Worm (Caenorhabditis elegans): ENCODE data around the gene sdc-2.

Gene sdc-2

ce11 chrX:11474149-11474585 is 48.3 kb upstream of the sdc-2 start (continued):
- TF ChIP-seq ahr-1 (tag; optimal IDR thresholded peaks at IDR 0.05) (no peak), ets-4 (tag; optimal IDR thresholded peaks at IDR 0.05) (peak; percentile 39), nfya-1 (tag; optimal IDR thresholded peaks at IDR 0.05) (peak; percentile 26), pros-1 (tag; optimal IDR thresholded peaks at IDR 0.05) (peak; percentile 13), tbx-7 (tag; optimal IDR thresholded peaks at IDR 0.05) (no peak), ceh-31 (tag; optimal IDR thresholded peaks at IDR 0.05) (peak; percentile 38), dve-1 (tag; optimal IDR thresholded peaks at IDR 0.05) (no peak), dmd-4 (tag; optimal IDR thresholded peaks at IDR 0.05; ENCODE audit: borderline replicate concordance) (peak; percentile 57), tbx-2 (tag; optimal IDR thresholded peaks at IDR 0.05) (peak; percentile 0), ceh-19 (GFP tag; optimal IDR thresholded peaks at IDR 0.05) (no peak)

- TF ChIP-seq ets-4 (tag; optimal IDR thresholded peaks at IDR 0.05) (no peak), mec-3 (tag; optimal IDR thresholded peaks at IDR 0.05; ENCODE audit: borderline replicate concordance) (no peak), ceh-45 (GFP tag; IDR thresholded peaks at IDR 0.05) (no peak), madf-2 (tag; optimal IDR thresholded peaks at IDR 0.05) (no peak), K02D7.2 (tag; optimal IDR thresholded peaks at IDR 0.05) (no peak), hlh-30 (tag; optimal IDR thresholded peaks at IDR 0.05; ENCODE audit: insufficient read depth) (peak; percentile 30)
Observed at ce11 chrX:11474605-11475385, 47.7 kb upstream of the sdc-2 start.

- TF ChIP-seq eyg-1 (tag; optimal IDR thresholded peaks at IDR 0.05) = no peak
- TF ChIP-seq ztf-16 (tag; optimal IDR thresholded peaks at IDR 0.05) = no peak
- peak; percentile 34 for TF ChIP-seq unc-42 (tag; optimal IDR thresholded peaks at IDR 0.05)
- peak; percentile 46 for TF ChIP-seq ceh-31 (tag; optimal IDR thresholded peaks at IDR 0.05)
- no peak for TF ChIP-seq ceh-22 (tag; optimal IDR thresholded peaks at IDR 0.05)
- no peak for TF ChIP-seq elt-2 (tag; optimal IDR thresholded peaks at IDR 0.05)
Observed at ce11 chrX:11475780-11476179, 46.7 kb upstream of the sdc-2 start.

- TF ChIP-seq tbx-2 (tag; optimal IDR thresholded peaks at IDR 0.05) (no peak), pax-1 (tag; optimal IDR thresholded peaks at IDR 0.05) (no peak), zip-5 (tag; optimal IDR thresholded peaks at IDR 0.05) (no peak), fkh-6 (tag; optimal IDR thresholded peaks at IDR 0.05) (no peak), ahr-1 (tag; optimal IDR thresholded peaks at IDR 0.05) (no peak), Y22D7AL.16 (tag; optimal IDR thresholded peaks at IDR 0.05) (no peak), pag-3 (tag; optimal IDR thresholded peaks at IDR 0.05; ENCODE audit: borderline replicate concordance) (no peak), madf-2 (tag; optimal IDR thresholded peaks at IDR 0.05) (no peak), K02D7.2 (tag; optimal IDR thresholded peaks at IDR 0.05) (no peak), sox-2 (GFP tag; IDR thresholded peaks at IDR 0.05) (no peak), tbx-7 (tag; optimal IDR thresholded peaks at IDR 0.05) (no peak), C38D4.7 (GFP tag; optimal IDR thresholded peaks at IDR 0.05) (no peak), dve-1 (tag; optimal IDR thresholded peaks at IDR 0.05) (no peak), ama-1 (optimal IDR thresholded peaks at IDR 0.05) (no peak), unc-42 (tag; optimal IDR thresholded peaks at IDR 0.05) (no peak), lim-6 (tag; optimal IDR thresholded peaks at IDR 0.05) (no peak), T23F11.4 (GFP tag; optimal IDR thresholded peaks at IDR 0.05) (no peak)
Observed at ce11 chrX:11477748-11478147, 44.8 kb upstream of the sdc-2 start.

ce11 chrX:11478758-11479157 is 43.7 kb upstream of the sdc-2 start:
- TF ChIP-seq pax-1 (tag; optimal IDR thresholded peaks at IDR 0.05) (no peak), ref-2 (tag; optimal IDR thresholded peaks at IDR 0.05) (no peak), ceh-6 (GFP tag; optimal IDR thresholded peaks at IDR 0.05) (no peak), odd-2 (tag; optimal IDR thresholded peaks at IDR 0.05) (no peak), Y22D7AL.16 (tag; optimal IDR thresholded peaks at IDR 0.05) (no peak), T23F11.4 (GFP tag; optimal IDR thresholded peaks at IDR 0.05) (no peak), ceh-9 (tag; optimal IDR thresholded peaks at IDR 0.05) (no peak)

Data from whole organism, late embryonic.